Worm (Caenorhabditis elegans): Measurements from ENCODE around the gene mrpl-51.
A peak's percentile ranks its signal among the peaks of the same experiment; 100 is the strongest.

mrpl-51 gene

ce11 chrIV:12029722-12030182 is 1.4 kb upstream of the mrpl-51 start, which contains the start of gene T12G3.11 (continued):
- TF ChIP-seq set-16 (GFP tag; IDR thresholded peaks at IDR 0.05) (no peak), T20F7.1 (GFP tag; optimal IDR thresholded peaks at IDR 0.05) (peak; percentile 49), lim-7 (GFP tag; IDR thresholded peaks at IDR 0.05) (no peak), skn-1 (tag; optimal IDR thresholded peaks at IDR 0.05) (no peak), spr-1 (tag; optimal IDR thresholded peaks at IDR 0.05) (no peak), F26F4.8 (GFP tag; conservative IDR thresholded peaks at IDR 0.05) (no peak), F49E8.2 (tag; optimal IDR thresholded peaks at IDR 0.05; ENCODE audit: borderline replicate concordance) (no peak), Y105C5A.15 (GFP tag; IDR thresholded peaks at IDR 0.05) (no peak), mep-1 (tag; optimal IDR thresholded peaks at IDR 0.05) (peak; percentile 29)

- TF ChIP-seq nhr-42 (GFP tag; IDR thresholded peaks at IDR 0.05) (peak; percentile 66; the same call in 1 of the 2 replicates), zfp-3 (GFP tag; conservative IDR thresholded peaks at IDR 0.05) (peak; percentile 76), nhr-11 (tag; optimal IDR thresholded peaks at IDR 0.05) (peak; percentile 91), nhr-102 (tag; optimal IDR thresholded peaks at IDR 0.05) (peak; percentile 87), zip-2 (tag; optimal IDR thresholded peaks at IDR 0.05) (peak; percentile 65), spr-1 (tag; optimal IDR thresholded peaks at IDR 0.05) (peak; percentile 67), dmd-9 (GFP tag; IDR thresholded peaks at IDR 0.05) (0 out of 2 replicates have a peak, but pooled peaks have one; percentile 46), egl-43 (GFP tag; IDR thresholded peaks at IDR 0.05) (peak; percentile 71), hif-1 (tag; optimal IDR thresholded peaks at IDR 0.05) (peak in 1 of 2 experiments; percentile 79), tra-1 (GFP tag; IDR thresholded peaks at IDR 0.05) (peak; percentile 84; the same call in 1 of the 2 replicates), hlh-30 (tag; optimal IDR thresholded peaks at IDR 0.05; ENCODE audit: insufficient read depth) (peak; percentile 98), ama-1 (optimal IDR thresholded peaks at IDR 0.05) (peak; percentile 37), lim-7 (GFP tag; IDR thresholded peaks at IDR 0.05) (0 out of 2 replicates have a peak, but pooled peaks have one; percentile 15), ceh-62 (tag; optimal IDR thresholded peaks at IDR 0.05) (no peak), lin-38 (GFP tag; IDR thresholded peaks at IDR 0.05) (peak; percentile 73), ctbp-1 (GFP tag; IDR thresholded peaks at IDR 0.05) (peak; percentile 26; the same call in 1 of the 2 replicates), ceh-28 (tag; optimal IDR thresholded peaks at IDR 0.05) (peak; percentile 85), spr-3 (GFP tag; optimal IDR thresholded peaks at IDR 0.05) (no peak), lin-39 (tag; optimal IDR thresholded peaks at IDR 0.05) (no peak), lsy-2 (tag; optimal IDR thresholded peaks at IDR 0.05) (peak; percentile 84 to 90), mdl-1 (tag; optimal IDR thresholded peaks at IDR 0.05) (peak in 1 of 2 experiments; percentile 70), lin-15B (tag; optimal IDR thresholded peaks at IDR 0.05) (no peak), nhr-41 (GFP tag; IDR thresholded peaks at IDR 0.05) (peak; percentile 20; the same call in 1 of the 2 replicates), zip-11 (GFP tag; IDR thresholded peaks at IDR 0.05) (no peak), arid-1 (GFP tag; conservative IDR thresholded peaks at IDR 0.05) (no peak), hlh-11 (tag; optimal IDR thresholded peaks at IDR 0.05) (peak; percentile 100), lin-13 (GFP tag; optimal IDR thresholded peaks at IDR 0.05) (peak; percentile 85), php-3 (GFP tag; IDR thresholded peaks at IDR 0.05) (peak; percentile 77), ztf-7 (tag; optimal IDR thresholded peaks at IDR 0.05) (peak; percentile 90), mes-2 (tag; optimal IDR thresholded peaks at IDR 0.05; ENCODE audit: poor library complexity, severe bottlenecking) (peak; percentile 74), ceh-32 (tag; optimal IDR thresholded peaks at IDR 0.05; ENCODE audit: poor library complexity) (no peak), Y5F2A.4 (GFP tag; optimal IDR thresholded peaks at IDR 0.05) (no peak), fos-1 (tag; optimal IDR thresholded peaks at IDR 0.05) (peak; percentile 49), daf-19 (GFP tag; conservative IDR thresholded peaks at IDR 0.05) (no peak), saeg-2 (GFP tag; IDR thresholded peaks at IDR 0.05) (peak; percentile 66), mdt-29 (GFP tag; IDR thresholded peaks at IDR 0.05) (peak; percentile 88), ceh-44 (GFP tag; IDR thresholded peaks at IDR 0.05) (no peak), ces-1 (GFP tag; optimal IDR thresholded peaks at IDR 0.05) (no peak), unc-39 (tag; optimal IDR thresholded peaks at IDR 0.05) (no peak), nhr-77 (tag; optimal IDR thresholded peaks at IDR 0.05) (peak; percentile 79), nhr-28 (tag; optimal IDR thresholded peaks at IDR 0.05) (peak; percentile 89), Y105C5A.15 (GFP tag; IDR thresholded peaks at IDR 0.05) (no peak), mxl-2 (GFP tag; conservative IDR thresholded peaks at IDR 0.05) (no peak)
Measured at ce11 chrIV:12032383-12032782, 1.3 kb downstream of the mrpl-51 start.

All from whole organism, L4 larva.